Worm (Caenorhabditis elegans): ENCODE data around the gene cyn-9.

The cyn-9 gene

ce11 chrIII:3735509-3736255, 36.2 kb upstream of the cyn-9 start (continued):
- TF ChIP-seq snpc-1.3 (tag; optimal IDR thresholded peaks at IDR 0.05; ENCODE audit: insufficient read depth): no peak

DNA sequence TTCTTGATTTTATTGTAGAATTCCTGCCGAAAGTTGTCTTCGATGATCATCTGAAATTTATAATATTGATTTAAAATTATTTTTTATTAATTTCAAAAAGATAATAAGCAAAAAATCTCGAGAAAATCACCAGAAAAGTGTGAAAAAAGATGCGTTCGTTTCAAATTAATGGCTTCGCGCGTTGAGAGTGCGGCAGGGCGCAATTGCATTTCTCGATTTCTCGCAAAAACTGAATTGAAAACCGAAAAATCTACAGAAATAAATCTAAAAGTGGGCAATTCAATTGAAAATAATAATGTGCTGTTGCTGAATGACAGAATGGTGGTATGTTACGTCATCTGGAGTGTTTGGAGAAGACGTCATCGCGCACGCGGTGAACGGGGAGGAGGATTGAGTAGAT, 35.5 kb upstream of the cyn-9 start, which contains the start of gene evl-18:
Gene evl-18, minus strand, starts transcription at position 50 of the 400 bp plus-strand sequence.
- TF ChIP-seq mcd-1 (GFP tag; IDR thresholded peaks at IDR 0.05): peak; percentile 69
- peak; percentile 38 for TF ChIP-seq efl-1 (GFP tag; optimal IDR thresholded peaks at IDR 0.05)
- no peak for TF ChIP-seq mes-4 (tag; optimal IDR thresholded peaks at IDR 0.05)

ce11 chrIII:3734007-3734406, 34.6 kb upstream of the cyn-9 start, which contains the start of gene F34D10.3:
TSS of gene F34D10.3 (plus strand) at chrIII:3734255.
- peak; percentile 61; the same call in 1 of the 2 replicates for TF ChIP-seq hmg-1.2 (GFP tag; IDR thresholded peaks at IDR 0.05)
- peak; percentile 7 for TF ChIP-seq attf-5 (GFP tag; optimal IDR thresholded peaks at IDR 0.05)
- TF ChIP-seq madf-6 (GFP tag; IDR thresholded peaks at IDR 0.05): 0 out of 2 replicates have a peak, but pooled peaks have one; percentile 12
- TF ChIP-seq nhr-179 (tag; optimal IDR thresholded peaks at IDR 0.05): no peak
- no peak for TF ChIP-seq gei-17 (GFP tag; optimal IDR thresholded peaks at IDR 0.05)

- TF ChIP-seq attf-5 (GFP tag; optimal IDR thresholded peaks at IDR 0.05): no peak
- no peak for TF ChIP-seq ceh-100 (GFP tag; IDR thresholded peaks at IDR 0.05)
- no peak for TF ChIP-seq ztf-3 (GFP tag; optimal IDR thresholded peaks at IDR 0.05)
- TF ChIP-seq zfh-2 (GFP tag; conservative IDR thresholded peaks at IDR 0.05): no peak
- TF ChIP-seq snpc-4 (GFP tag; optimal IDR thresholded peaks at IDR 0.05): no peak
- no peak for TF ChIP-seq snpc-4 (tag; optimal IDR thresholded peaks at IDR 0.05)
- TF ChIP-seq Y67H2A.10 (GFP tag; conservative IDR thresholded peaks at IDR 0.05): no peak
- TF ChIP-seq ekl-4 (GFP tag; IDR thresholded peaks at IDR 0.05): no peak
- TF ChIP-seq egl-18 (GFP tag; IDR thresholded peaks at IDR 0.05): no peak
- no peak for TF ChIP-seq ztf-28 (GFP tag; IDR thresholded peaks at IDR 0.05)
- TF ChIP-seq unc-130 (GFP tag; optimal IDR thresholded peaks at IDR 0.05): no peak
- no peak for TF ChIP-seq bed-2 (GFP tag; IDR thresholded peaks at IDR 0.05)
- no peak for TF ChIP-seq lin-40 (tag; optimal IDR thresholded peaks at IDR 0.05)
- TF ChIP-seq snpc-1.3 (tag; optimal IDR thresholded peaks at IDR 0.05; ENCODE audit: insufficient read depth): no peak
- no peak for TF ChIP-seq C06A6.2 (GFP tag; conservative IDR thresholded peaks at IDR 0.05)
- TF ChIP-seq nhr-90 (tag; optimal IDR thresholded peaks at IDR 0.05): no peak
- no peak for TF ChIP-seq C17E4.6 (GFP tag; IDR thresholded peaks at IDR 0.05)
- TF ChIP-seq nfyb-1 (GFP tag; IDR thresholded peaks at IDR 0.05): no peak
- TF ChIP-seq ztf-6 (GFP tag; IDR thresholded peaks at IDR 0.05): no peak
These were observed 31.0 kb upstream of the cyn-9 start, which contains the start of gene F34D10.8 for ce11 chrIII:3730475-3730874. TSS of gene F34D10.8 (plus strand) at chrIII:3730775.

- TF ChIP-seq nhr-27 (tag; optimal IDR thresholded peaks at IDR 0.05) (no peak), egl-44 (GFP tag; IDR thresholded peaks at IDR 0.05) (no peak), Y79H2A.3 (GFP tag; conservative IDR thresholded peaks at IDR 0.05) (0 out of 2 replicates have a peak, but pooled peaks have one; percentile 2)
These were observed 30.1 kb upstream of the cyn-9 start, which contains the start of gene F34D10.9 for ce11 chrIII:3729520-3729919. TSS of gene F34D10.9 (minus strand) at chrIII:3729620.

- no peak for TF ChIP-seq mcd-1 (GFP tag; IDR thresholded peaks at IDR 0.05)
- no peak for TF ChIP-seq lsy-27 (tag; optimal IDR thresholded peaks at IDR 0.05; ENCODE audit: borderline replicate concordance, insufficient read depth)
- TF ChIP-seq F37B4.10 (GFP tag; IDR thresholded peaks at IDR 0.05): no peak
- no peak for TF ChIP-seq him-1 (tag; optimal IDR thresholded peaks at IDR 0.05)
- peak; percentile 68 for TF ChIP-seq efl-1 (GFP tag; optimal IDR thresholded peaks at IDR 0.05)
- no peak for TF ChIP-seq ceh-79 (tag; optimal IDR thresholded peaks at IDR 0.05)
- peak; percentile 83 for TF ChIP-seq lsl-1 (GFP tag; optimal IDR thresholded peaks at IDR 0.05)
- no peak for TF ChIP-seq snpc-1.1 (tag; optimal IDR thresholded peaks at IDR 0.05; ENCODE audit: insufficient read depth)
- TF ChIP-seq attf-6 (GFP tag; IDR thresholded peaks at IDR 0.05): no peak
- TF ChIP-seq nfya-2 (GFP tag; IDR thresholded peaks at IDR 0.05): no peak
- no peak for TF ChIP-seq snpc-4 (GFP tag; optimal IDR thresholded peaks at IDR 0.05)
- no peak for TF ChIP-seq snpc-4 (tag; optimal IDR thresholded peaks at IDR 0.05)
- no peak for TF ChIP-seq sea-2 (GFP tag; IDR thresholded peaks at IDR 0.05)
- no peak for TF ChIP-seq Y79H2A.3 (GFP tag; conservative IDR thresholded peaks at IDR 0.05)
- TF ChIP-seq ztf-25 (GFP tag; IDR thresholded peaks at IDR 0.05): no peak
These were observed 27.0 kb upstream of the cyn-9 start, which contains the start of gene gldi-5 for ce11 chrIII:3726443-3726842. TSS of gene gldi-5 (minus strand) at chrIII:3726500.
